Fruit fly (Drosophila melanogaster): Measurements from ENCODE around the gene Myo28B1.
A peak's percentile ranks its signal among the peaks of the same experiment; 100 is the strongest.

The Myo28B1 gene

dm6 chr2L:7676982-7677381 lies 11.1 kb downstream of the Myo28B1 start:
- TF ChIP-seq CG17801 (GFP tag; optimal IDR thresholded peaks at IDR 0.05; ENCODE audit: partially characterized antibody): no peak

DNA sequence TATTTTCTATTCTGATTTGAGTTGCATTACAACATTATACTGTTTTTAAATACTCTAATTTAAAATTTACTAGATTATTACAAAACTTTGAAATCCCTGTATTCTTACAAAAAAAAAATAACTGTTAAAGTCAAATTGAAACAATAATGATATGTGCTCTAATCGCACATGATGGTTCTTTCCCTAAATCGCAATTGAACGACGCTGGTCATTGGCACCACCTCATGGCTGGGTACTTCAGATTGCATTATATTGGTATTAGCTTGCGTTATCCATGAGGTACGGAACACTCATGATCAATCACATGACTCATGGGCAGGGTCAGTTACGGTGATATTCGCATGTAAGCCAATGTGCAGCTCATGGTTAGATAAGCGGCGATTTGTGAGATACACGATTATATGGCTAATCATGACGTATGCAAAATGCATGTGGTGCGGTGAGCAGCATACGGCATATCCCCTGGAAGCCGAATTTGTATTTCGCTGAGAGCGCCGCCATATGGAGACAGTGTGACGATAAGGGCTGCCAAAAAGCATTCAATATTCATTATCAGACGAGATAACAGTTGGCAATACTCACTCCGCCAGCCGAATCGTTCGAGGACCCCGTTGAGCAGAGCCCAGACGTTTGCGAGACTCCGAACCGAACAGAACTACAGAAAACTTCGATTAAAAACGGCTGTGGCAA lies 12.4 kb downstream of the Myo28B1 start:
- TF ChIP-seq CG17801 (GFP tag; optimal IDR thresholded peaks at IDR 0.05; ENCODE audit: partially characterized antibody): no peak

- TF ChIP-seq CG17801 (GFP tag; optimal IDR thresholded peaks at IDR 0.05; ENCODE audit: partially characterized antibody): no peak
Measured at dm6 chr2L:7680298-7680697, 14.5 kb downstream of the Myo28B1 start.

- TF ChIP-seq CG17801 (GFP tag; optimal IDR thresholded peaks at IDR 0.05; ENCODE audit: partially characterized antibody): no peak
Measured at dm6 chr2L:7685290-7685689, 19.4 kb downstream of the Myo28B1 start.

dm6 chr2L:7690449-7690848 lies 24.6 kb downstream of the Myo28B1 start:
- no peak for TF ChIP-seq CG17801 (GFP tag; optimal IDR thresholded peaks at IDR 0.05; ENCODE audit: partially characterized antibody)

- no peak for TF ChIP-seq CG17801 (GFP tag; optimal IDR thresholded peaks at IDR 0.05; ENCODE audit: partially characterized antibody)
Measured at dm6 chr2L:7690961-7691360, 25.1 kb downstream of the Myo28B1 start, which contains the start of gene CG18585. Gene CG18585, minus strand, starts transcription at chr2L:7691061.

DNA sequence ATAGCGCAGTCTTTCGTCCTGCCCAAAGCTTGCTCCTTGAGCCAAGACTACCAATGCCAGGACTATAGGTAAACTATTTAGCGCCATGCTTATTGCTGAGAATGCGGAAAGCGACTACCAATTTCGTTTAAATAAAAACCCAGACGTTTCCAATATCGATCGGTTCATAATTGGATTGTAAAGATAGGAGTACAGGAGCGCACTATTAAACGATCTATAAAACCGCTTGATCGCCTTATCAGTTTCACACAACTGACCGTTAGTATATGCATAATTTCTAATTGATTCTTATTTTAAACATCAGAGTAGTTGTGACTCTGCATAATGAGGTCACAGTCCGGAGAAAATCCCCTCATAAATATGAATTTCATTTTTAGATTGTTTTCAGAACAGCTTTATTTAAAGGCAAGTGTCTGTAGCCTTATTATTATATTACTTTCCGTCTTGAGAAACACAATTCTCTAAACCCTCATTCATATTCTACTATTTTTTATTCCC lies 26.8 kb downstream of the Myo28B1 start, which contains the start of the genes CG7025 and CG43235:
CG7025 (minus strand) TSS at position 101 of the 498 bp plus-strand sequence.
CG43235 (plus strand) TSS at position 448 of the 498 bp plus-strand sequence.
- TF ChIP-seq CG17801 (GFP tag; optimal IDR thresholded peaks at IDR 0.05; ENCODE audit: partially characterized antibody): no peak

dm6 chr2L:7701417-7701816 lies 35.6 kb downstream of the Myo28B1 start, which contains the start of gene Tep2:
Gene Tep2, minus strand, starts transcription at chr2L:7701601.
- no peak for TF ChIP-seq CG17801 (GFP tag; optimal IDR thresholded peaks at IDR 0.05; ENCODE audit: partially characterized antibody)

DNA sequence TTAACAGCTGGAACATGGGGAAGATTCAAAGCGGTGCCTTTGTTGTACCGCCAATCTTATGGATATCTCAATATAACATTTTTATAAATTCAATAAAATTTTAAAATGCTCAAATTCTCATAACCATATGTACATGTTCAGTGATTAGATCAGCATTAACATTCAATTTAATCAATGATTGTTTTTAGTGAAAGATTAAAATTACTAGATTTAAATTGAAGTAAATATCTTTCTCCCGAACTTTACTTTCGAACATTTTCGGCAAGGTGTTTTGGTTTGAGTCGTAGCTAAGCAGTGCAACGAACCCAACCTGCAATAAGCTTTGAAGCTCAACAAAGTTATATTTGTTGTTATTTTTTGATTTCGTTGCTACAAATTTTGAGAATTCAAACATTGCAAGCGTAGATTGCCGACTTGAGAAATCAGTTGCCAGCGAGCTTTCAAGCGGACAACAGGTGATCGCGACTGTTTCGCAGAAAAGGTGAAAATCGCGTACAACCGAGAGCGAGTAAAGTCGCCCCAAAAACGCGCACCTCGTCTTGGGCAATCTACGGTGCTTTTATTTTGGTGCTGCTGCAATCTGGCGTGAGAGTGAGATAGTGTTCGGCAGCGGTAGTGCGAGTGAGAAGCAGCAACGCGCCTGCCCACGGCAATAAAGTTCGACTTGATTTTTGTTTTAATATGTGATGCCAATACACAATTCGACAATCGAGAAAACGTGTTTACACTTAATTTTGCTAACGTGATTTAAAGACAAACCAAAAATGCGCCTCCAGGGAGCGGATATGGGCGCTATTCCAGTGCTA lies 36.7 kb downstream of the Myo28B1 start, which contains the start of gene Tep3:
Tep3 (plus strand) TSS at position 423 of the 806 bp plus-strand sequence.
- TF ChIP-seq CG17801 (GFP tag; optimal IDR thresholded peaks at IDR 0.05; ENCODE audit: partially characterized antibody): peak; percentile 73

dm6 chr2L:7703534-7703933 lies 37.7 kb downstream of the Myo28B1 start:
- no peak for TF ChIP-seq CG17801 (GFP tag; optimal IDR thresholded peaks at IDR 0.05; ENCODE audit: partially characterized antibody)

- no peak for TF ChIP-seq CG17801 (GFP tag; optimal IDR thresholded peaks at IDR 0.05; ENCODE audit: partially characterized antibody)
Measured at dm6 chr2L:7710580-7710979, 44.7 kb downstream of the Myo28B1 start, which contains the start of gene Ntl. Gene Ntl, plus strand, starts transcription at chr2L:7710880.

DNA sequence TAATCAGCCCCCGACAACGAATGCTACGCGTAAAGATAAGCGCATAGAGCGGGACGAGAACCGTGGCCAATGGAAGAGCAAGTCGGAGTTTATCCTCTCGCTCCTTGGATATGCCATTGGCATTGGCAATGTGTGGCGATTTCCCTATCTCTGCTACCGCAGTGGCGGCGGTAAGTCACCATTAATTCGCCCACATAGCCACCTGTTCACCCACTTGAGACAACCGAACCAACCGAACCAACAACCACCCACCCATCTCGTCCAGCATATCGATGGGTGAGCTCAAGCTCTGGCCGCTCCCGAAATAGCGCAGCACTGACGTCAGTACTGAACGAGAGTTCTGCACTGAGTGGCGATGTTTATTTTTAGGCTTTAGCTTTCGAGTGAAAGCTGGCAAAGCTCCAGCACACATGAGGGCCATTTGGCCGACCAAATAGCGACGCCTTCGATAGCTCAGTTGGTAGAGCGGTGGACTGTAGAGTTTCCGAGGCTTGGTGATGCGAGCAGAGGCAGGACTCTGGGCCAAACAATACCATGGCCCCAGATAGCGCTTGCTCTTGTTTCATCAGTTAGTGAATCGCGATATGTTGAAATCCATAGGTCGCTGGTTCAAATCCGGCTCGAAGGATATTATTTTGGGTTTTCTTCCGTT lies 45.3 kb downstream of the Myo28B1 start:
- TF ChIP-seq CG17801 (GFP tag; optimal IDR thresholded peaks at IDR 0.05; ENCODE audit: partially characterized antibody): no peak

dm6 chr2L:7716545-7716944 lies 50.7 kb downstream of the Myo28B1 start, which contains the start of gene CG33296:
Gene CG33296, minus strand, starts transcription at chr2L:7716645.
- TF ChIP-seq CG17801 (GFP tag; optimal IDR thresholded peaks at IDR 0.05; ENCODE audit: partially characterized antibody): no peak

DNA sequence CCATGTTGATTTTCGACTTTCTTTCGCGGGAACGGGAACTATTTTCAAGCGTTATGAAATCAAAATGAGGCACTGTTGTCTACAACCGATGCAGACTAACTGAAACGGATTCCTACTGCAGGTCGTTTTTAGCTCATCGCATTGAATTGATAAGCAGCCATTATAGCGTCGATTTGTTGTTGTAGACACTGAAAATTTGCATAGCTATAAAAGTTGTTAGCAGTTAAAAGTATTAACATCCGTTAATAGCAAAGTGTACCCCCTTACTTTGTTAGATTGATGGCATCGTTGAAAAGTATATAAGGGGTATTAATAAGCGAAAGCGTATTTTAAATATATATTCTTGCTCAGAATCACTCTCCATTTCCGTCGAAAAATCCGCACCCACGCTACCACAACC lies 53.5 kb downstream of the Myo28B1 start, which contains the start of gene CG13793:
CG13793 (minus strand) TSS at position 101 of the 400 bp plus-strand sequence.
- no peak for TF ChIP-seq CG17801 (GFP tag; optimal IDR thresholded peaks at IDR 0.05; ENCODE audit: partially characterized antibody)

- no peak for TF ChIP-seq CG17801 (GFP tag; optimal IDR thresholded peaks at IDR 0.05; ENCODE audit: partially characterized antibody)
Measured at dm6 chr2L:7722102-7722501, 56.3 kb downstream of the Myo28B1 start.
